Fruit fly (Drosophila melanogaster) whole organism: ENCODE results near the gene CG15602.

Experiments used
- CG8478 ChIP-seq: fragments of >200 bp; optimal IDR thresholded peaks from 2 replicates; lab custom pipeline; 2018; ENCODE audit warnings: inconsistent platforms
- Dll ChIP-seq: fragments of >200 bp; optimal IDR thresholded peaks from 2 replicates; lab custom pipeline; 2017
- EcR ChIP-seq, 2 experiments: fragments of >200 bp; optimal IDR thresholded peaks; 2 replicates each; lab custom pipeline; 2017; ENCODE audit warnings: missing biosample characterization in 2 of 2, missing genetic modification characterization in 2 of 2, missing genetic modification reagents in 2 of 2
- pan ChIP-seq: fragments of >200 bp; optimal IDR thresholded peaks from 2 replicates; lab custom pipeline; 2017
- psq ChIP-seq: fragments of >200 bp; optimal IDR thresholded peaks from 2 replicates; lab custom pipeline; 2017
- usp ChIP-seq: fragments of >200 bp; optimal IDR thresholded peaks from 2 replicates; lab custom pipeline; 2017; ENCODE audit warnings: missing biosample characterization, missing genetic modification characterization, mixed read lengths

- TF ChIP-seq CG8478 (lab: Kevin White, UChicago) = no peak
- TF ChIP-seq psq (lab: Kevin White, UChicago) = no peak
- TF ChIP-seq EcR (GFP tag; optimal IDR thresholded peaks at IDR 0.05; lab: Kevin White, UChicago) = no peak
- no peak for TF ChIP-seq Dll (lab: Kevin White, UChicago)
- no peak for TF ChIP-seq pan (lab: Kevin White, UChicago)
- no peak for TF ChIP-seq usp
Measured at dm6 chrX:15807915-15808314, 8.7 kb downstream of the CG15602 start.
